Worm (Caenorhabditis elegans): ENCODE data around the gene insc-1.

insc-1 gene

DNA sequence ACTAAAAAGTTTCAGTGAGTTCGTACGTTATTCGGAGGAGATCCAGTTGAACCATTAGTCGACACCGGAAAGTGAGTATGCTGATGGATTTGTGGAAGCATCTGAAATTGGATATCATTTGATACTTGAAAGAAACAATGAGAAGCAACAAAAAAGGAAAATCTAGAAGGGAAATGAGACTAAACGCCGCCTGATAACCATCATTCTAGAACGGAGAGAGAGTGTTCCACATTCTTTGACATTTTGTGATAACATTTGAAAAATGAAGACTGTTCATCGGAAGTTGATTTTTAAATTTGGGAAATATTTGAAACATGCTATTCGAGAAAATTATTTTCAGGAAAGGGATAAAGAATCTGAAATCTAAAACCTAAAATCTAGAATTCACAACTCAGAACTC lies 27.5 kb upstream of the insc-1 start, which contains the start of gene npax-1:
Gene npax-1 (minus strand): TSS at position 101 of the 400 bp plus-strand sequence.
- TF ChIP-seq pat-9 (tag; optimal IDR thresholded peaks at IDR 0.05): no peak
- TF ChIP-seq mec-3 (tag; optimal IDR thresholded peaks at IDR 0.05; ENCODE audit: borderline replicate concordance): no peak
- no peak for TF ChIP-seq madf-2 (tag; optimal IDR thresholded peaks at IDR 0.05)
- TF ChIP-seq fkh-10 (GFP tag; optimal IDR thresholded peaks at IDR 0.05): no peak
- TF ChIP-seq ets-4 (tag; optimal IDR thresholded peaks at IDR 0.05): no peak
- no peak for TF ChIP-seq Y22D7AL.16 (tag; optimal IDR thresholded peaks at IDR 0.05)
- TF ChIP-seq ceh-48 (tag; optimal IDR thresholded peaks at IDR 0.05): no peak
- no peak for TF ChIP-seq nhr-11 (tag; optimal IDR thresholded peaks at IDR 0.05)
- no peak for TF ChIP-seq ceh-2 (tag; optimal IDR thresholded peaks at IDR 0.05)
- no peak for TF ChIP-seq unc-3 (GFP tag; conservative IDR thresholded peaks at IDR 0.05)
- no peak for TF ChIP-seq unc-3 (tag; optimal IDR thresholded peaks at IDR 0.05)
- no peak for TF ChIP-seq hlh-6 (tag; optimal IDR thresholded peaks at IDR 0.05)
- TF ChIP-seq tbx-7 (tag; optimal IDR thresholded peaks at IDR 0.05): no peak
- TF ChIP-seq ceh-6 (GFP tag; optimal IDR thresholded peaks at IDR 0.05): no peak

DNA sequence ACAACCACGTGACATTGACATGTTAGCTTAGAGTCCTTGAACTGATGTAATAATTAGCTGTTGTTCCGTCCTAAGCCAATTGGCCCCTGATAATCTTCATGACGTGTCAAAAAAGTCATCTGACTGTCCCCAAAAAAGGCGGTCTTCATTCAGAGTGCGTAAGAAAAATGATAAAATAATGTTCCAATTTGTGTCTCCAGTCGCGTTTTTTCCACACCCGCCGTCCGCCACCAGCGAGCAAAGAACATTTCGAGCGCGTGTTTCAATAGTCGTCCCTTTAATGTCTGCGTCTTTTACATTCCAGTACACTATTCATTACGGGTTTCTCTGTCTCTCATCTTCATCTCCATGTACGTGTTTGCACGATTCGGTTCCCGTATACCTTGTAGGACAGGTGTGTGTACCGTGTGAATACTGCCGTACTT lies 21.2 kb upstream of the insc-1 start:
- TF ChIP-seq sox-2 (GFP tag; IDR thresholded peaks at IDR 0.05): no peak
- TF ChIP-seq ztf-16 (tag; optimal IDR thresholded peaks at IDR 0.05): no peak
- TF ChIP-seq dve-1 (tag; optimal IDR thresholded peaks at IDR 0.05): peak; percentile 7
- TF ChIP-seq ceh-24 (tag; optimal IDR thresholded peaks at IDR 0.05): no peak
- TF ChIP-seq nfya-1 (tag; optimal IDR thresholded peaks at IDR 0.05): peak; percentile 3
- TF ChIP-seq ceh-14 (tag; optimal IDR thresholded peaks at IDR 0.05): no peak
- TF ChIP-seq ceh-18 (tag; optimal IDR thresholded peaks at IDR 0.05): peak; percentile 15
- TF ChIP-seq zip-5 (tag; optimal IDR thresholded peaks at IDR 0.05): no peak
- no peak for TF ChIP-seq fax-1 (tag; optimal IDR thresholded peaks at IDR 0.05)
- TF ChIP-seq fkh-6 (tag; optimal IDR thresholded peaks at IDR 0.05): no peak
- TF ChIP-seq ceh-9 (tag; optimal IDR thresholded peaks at IDR 0.05): no peak
- no peak for TF ChIP-seq ceh-2 (tag; optimal IDR thresholded peaks at IDR 0.05)
- no peak for TF ChIP-seq unc-3 (GFP tag; conservative IDR thresholded peaks at IDR 0.05)
- no peak for TF ChIP-seq unc-3 (tag; optimal IDR thresholded peaks at IDR 0.05)
- TF ChIP-seq ceh-19 (GFP tag; optimal IDR thresholded peaks at IDR 0.05): no peak
- TF ChIP-seq unc-86 (tag; optimal IDR thresholded peaks at IDR 0.05): no peak
- no peak for TF ChIP-seq C08G9.2 (tag; optimal IDR thresholded peaks at IDR 0.05)
- TF ChIP-seq tbx-2 (tag; optimal IDR thresholded peaks at IDR 0.05): peak; percentile 58
- TF ChIP-seq hlh-6 (tag; optimal IDR thresholded peaks at IDR 0.05): no peak
- TF ChIP-seq hlh-13 (GFP tag; optimal IDR thresholded peaks at IDR 0.05): no peak
- peak; percentile 36 for TF ChIP-seq elt-2 (tag; optimal IDR thresholded peaks at IDR 0.05)
- TF ChIP-seq ceh-31 (tag; optimal IDR thresholded peaks at IDR 0.05): peak; percentile 17
- TF ChIP-seq pha-4 (tag; optimal IDR thresholded peaks at IDR 0.05): no peak
- TF ChIP-seq hlh-30 (tag; optimal IDR thresholded peaks at IDR 0.05; ENCODE audit: insufficient read depth): peak; percentile 63
- TF ChIP-seq ceh-45 (GFP tag; IDR thresholded peaks at IDR 0.05): no peak
- no peak for TF ChIP-seq ref-2 (tag; optimal IDR thresholded peaks at IDR 0.05)

DNA sequence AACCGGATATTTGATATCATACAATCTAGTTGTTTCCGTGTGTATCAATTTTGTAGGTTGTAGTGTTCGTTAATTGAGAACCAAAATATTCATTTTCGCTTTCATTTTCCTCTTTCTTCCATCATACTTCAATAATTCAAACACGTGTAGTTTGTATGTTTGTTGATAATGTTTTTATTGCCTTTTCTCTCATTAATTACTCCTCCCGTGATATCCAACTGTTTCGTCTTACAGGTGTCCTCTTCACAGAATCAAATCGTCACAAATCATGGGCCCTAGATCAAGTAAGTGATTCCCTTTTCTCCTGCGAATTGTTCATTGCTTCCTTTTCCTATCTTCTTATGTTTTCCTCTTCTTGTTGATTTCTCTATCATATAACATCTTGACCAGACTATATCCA lies 19.7 kb upstream of the insc-1 start, which contains the start of gene nhr-21:
Gene nhr-21 (plus strand): TSS at position 235 of the 400 bp plus-strand sequence.
- TF ChIP-seq lin-11 (tag; optimal IDR thresholded peaks at IDR 0.05) (no peak), ahr-1 (tag; optimal IDR thresholded peaks at IDR 0.05) (no peak), hlh-8 (tag; optimal IDR thresholded peaks at IDR 0.05) (no peak), K09A11.1 (tag; optimal IDR thresholded peaks at IDR 0.05; ENCODE audit: insufficient read depth) (no peak), ceh-19 (GFP tag; optimal IDR thresholded peaks at IDR 0.05) (no peak), ref-2 (tag; optimal IDR thresholded peaks at IDR 0.05) (no peak), nfya-1 (tag; optimal IDR thresholded peaks at IDR 0.05) (no peak), nhr-11 (tag; optimal IDR thresholded peaks at IDR 0.05) (no peak), unc-42 (tag; optimal IDR thresholded peaks at IDR 0.05) (no peak), ceh-14 (tag; optimal IDR thresholded peaks at IDR 0.05) (no peak), npax-4 (tag; optimal IDR thresholded peaks at IDR 0.05) (no peak), ceh-30 (tag; optimal IDR thresholded peaks at IDR 0.05) (no peak), fkh-6 (tag; optimal IDR thresholded peaks at IDR 0.05) (no peak), hlh-30 (tag; optimal IDR thresholded peaks at IDR 0.05; ENCODE audit: insufficient read depth) (no peak), ceh-31 (tag; optimal IDR thresholded peaks at IDR 0.05) (no peak), ceh-48 (tag; optimal IDR thresholded peaks at IDR 0.05) (no peak), ceh-24 (tag; optimal IDR thresholded peaks at IDR 0.05) (no peak), ceh-34 (tag; optimal IDR thresholded peaks at IDR 0.05) (no peak)
